Fruit fly (Drosophila melanogaster) whole organism, pupa: ENCODE measurements around the gene CG14230.

ENCODE experiments used
- CG10348 ChIP-seq: fragments of 200-800 bp; sonication (Bioruptor generic); IDR thresholded peaks from 2 replicates; pipeline ENCODE4 v1.3.6; 2022; ENCODE audit warnings: missing biosample characterization, missing genetic modification characterization
- CG12605 ChIP-seq: fragments of 200-800 bp; sonication (Bioruptor generic); IDR thresholded peaks from 2 replicates; pipeline ENCODE4 v1.3.6; 2022; ENCODE audit warnings: missing biosample characterization, missing genetic modification characterization
- CG13204 ChIP-seq: fragments of 200-800 bp; sonication (Bioruptor generic); optimal IDR thresholded peaks from 2 replicates; lab custom pipeline; 2018; ENCODE audit warnings: missing biosample characterization, mild to moderate bottlenecking, missing genetic modification characterization, moderate library complexity
- CG17806 ChIP-seq: fragments of 200-800 bp; sonication (Bioruptor generic); optimal IDR thresholded peaks from 2 replicates; lab custom pipeline; 2018; ENCODE audit warnings: missing biosample characterization, mild to moderate bottlenecking, missing genetic modification characterization, moderate library complexity
- CG32121 ChIP-seq: fragments of 200-800 bp; sonication (Bioruptor generic); IDR thresholded peaks from 2 replicates; pipeline ENCODE4 v1.3.6; 2022; ENCODE audit warnings: missing biosample characterization, missing genetic modification characterization
- CG4496 ChIP-seq: fragments of 200-800 bp; sonication (Bioruptor generic); IDR thresholded peaks from 3 replicates; pipeline ENCODE4 v1.3.6; 2022; ENCODE audit warnings: missing biosample characterization, missing genetic modification characterization
- CG8159 ChIP-seq: fragments of 200-800 bp; sonication (Bioruptor generic); optimal IDR thresholded peaks from 3 replicates; lab custom pipeline; 2018; ENCODE audit warnings: missing biosample characterization, mild to moderate bottlenecking, missing genetic modification characterization, moderate library complexity
- CG9948 ChIP-seq: fragments of 200-800 bp; sonication (Bioruptor generic); optimal IDR thresholded peaks from 2 replicates; lab custom pipeline; 2018; ENCODE audit warnings: missing biosample characterization, mild to moderate bottlenecking, missing genetic modification characterization, moderate library complexity
- EcR ChIP-seq: fragments of 200-800 bp; sonication (Bioruptor generic); optimal IDR thresholded peaks from 3 replicates; lab custom pipeline; 2019; ENCODE audit warnings: missing biosample characterization, missing genetic modification characterization, mild to moderate bottlenecking, moderate library complexity, missing genetic modification reagents
- Pif1A ChIP-seq: fragments of 200-800 bp; sonication (Bioruptor generic); optimal IDR thresholded peaks from 3 replicates; lab custom pipeline; 2016; ENCODE audit warnings: missing biosample characterization, missing genetic modification characterization
- Snoo ChIP-seq: fragments of 200-800 bp; sonication (Bioruptor generic); optimal IDR thresholded peaks from 3 replicates; lab custom pipeline; 2017; ENCODE audit warnings: missing biosample characterization, mild to moderate bottlenecking, missing genetic modification characterization, inconsistent platforms
- fd96Ca ChIP-seq: fragments of 200-800 bp; sonication (Bioruptor generic); IDR thresholded peaks from 3 replicates; pipeline ENCODE4 v1.3.6; 2022; ENCODE audit warnings: missing biosample characterization, missing genetic modification characterization
- rn ChIP-seq: fragments of 200-800 bp; sonication (Bioruptor generic); IDR thresholded peaks from 2 replicates; pipeline ENCODE4 v1.3.6; 2022; ENCODE audit warnings: missing biosample characterization, missing genetic modification characterization

DNA sequence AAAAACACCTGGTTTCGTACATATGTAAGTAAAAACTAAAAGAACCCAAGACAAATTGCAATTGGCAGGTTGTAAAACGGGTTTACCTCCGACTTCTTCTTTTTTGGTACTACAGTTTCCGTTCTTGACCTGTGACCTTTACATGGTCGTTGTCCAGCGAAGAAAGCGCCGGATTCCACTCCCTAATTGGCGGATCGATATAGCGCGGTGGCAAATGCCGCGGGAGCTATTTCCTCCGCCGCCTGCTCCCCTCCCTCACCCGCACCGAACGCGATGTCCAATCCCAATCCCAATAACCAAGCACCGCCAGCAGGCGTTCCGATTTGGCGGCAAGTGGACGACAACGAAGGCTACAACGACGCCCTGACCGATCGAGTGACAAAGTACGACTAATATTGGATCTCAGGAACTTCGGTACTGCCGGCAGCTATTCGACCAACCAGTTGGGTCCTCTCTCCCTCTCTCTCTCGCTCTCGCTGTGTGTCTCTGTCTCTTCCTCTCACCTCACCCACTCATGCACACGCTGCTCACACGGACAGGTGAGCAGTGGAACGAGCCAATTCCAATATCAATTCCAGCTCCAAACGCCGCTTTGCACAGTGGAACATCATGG is 41.3 kb upstream of the CG14230 start:
- no peak for TF ChIP-seq Pif1A (GFP tag; lab: Kevin White, UChicago)
- TF ChIP-seq CG4496 (GFP tag; lab: Robert Waterston, UW), result peak; percentile 61
- TF ChIP-seq rn (GFP tag; lab: Robert Waterston, UW), result no peak
- TF ChIP-seq Snoo, result no peak
- no peak for TF ChIP-seq CG8159 (tag; lab: Kevin White, UChicago)
- TF ChIP-seq CG9948 (tag; lab: Kevin White, UChicago), result no peak
- TF ChIP-seq CG10348 (GFP tag; lab: Robert Waterston, UW), result no peak
- TF ChIP-seq CG32121 (GFP tag; lab: Robert Waterston, UW), result peak; percentile 48; the same call in 1 of the 2 replicates
- no peak for TF ChIP-seq CG17806 (tag; lab: Kevin White, UChicago)
- no peak for TF ChIP-seq CG12605
- TF ChIP-seq EcR (GFP tag; lab: Kevin White, UChicago), result peak; percentile 41
- TF ChIP-seq CG13204, result peak; percentile 27
- peak; percentile 45; the same call in 1 of the 3 replicates for TF ChIP-seq fd96Ca
